Worm (Caenorhabditis elegans) whole organism, L4 larva: ENCODE data around the gene F09E10.1.

ENCODE experiments used
- F49E8.2 ChIP-seq: sonication (generic microtip); optimal IDR thresholded peaks from 2 replicates; lab custom pipeline; 2016; ENCODE audit warnings: missing compliant biosample characterization, mild to moderate bottlenecking, missing genetic modification characterization, borderline replicate concordance
- ceh-82 ChIP-seq: sonication (generic microtip); optimal IDR thresholded peaks from 2 replicates; lab custom pipeline; 2017; ENCODE audit warnings: missing biosample characterization, missing genetic modification characterization
- fos-1 ChIP-seq: fragments of 150-350 bp; optimal IDR thresholded peaks from 2 replicates; lab custom pipeline; 2014; ENCODE audit warnings: missing biosample characterization, missing genetic modification characterization
- lin-13 ChIP-seq: fragments of 150-350 bp; optimal IDR thresholded peaks from 2 replicates; lab custom pipeline; 2014; ENCODE audit warnings: missing biosample characterization, missing genetic modification reagents, missing genetic modification characterization
- madf-5 ChIP-seq, 2 experiments: fragments of 200-800 bp; sonication (Bioruptor generic); IDR thresholded peaks; 2 replicates each; pipeline ENCODE4 v1.3.6; 2022; ENCODE audit warnings: missing compliant biosample characterization in 2 of 2, missing genetic modification characterization in 2 of 2
- mdl-1 ChIP-seq, 2 experiments: fragments of 150-350 bp in 1 of 2; sonication (generic microtip) in 1 of 2; optimal IDR thresholded peaks; 2 replicates each; lab custom pipeline; 2014 to 2017; ENCODE audit warnings: missing biosample characterization in 2 of 2, missing genetic modification characterization in 2 of 2
- nhr-11 ChIP-seq: fragments of 150-350 bp; optimal IDR thresholded peaks from 2 replicates; lab custom pipeline; 2014; ENCODE audit warnings: missing biosample characterization, missing genetic modification characterization
- nhr-77 ChIP-seq: fragments of 150-350 bp; optimal IDR thresholded peaks from 2 replicates; lab custom pipeline; 2014; ENCODE audit warnings: missing biosample characterization, missing genetic modification characterization
- zag-1 ChIP-seq: fragments of 150-350 bp; optimal IDR thresholded peaks from 2 replicates; lab custom pipeline; 2014; ENCODE audit warnings: missing biosample characterization, missing genetic modification characterization

DNA sequence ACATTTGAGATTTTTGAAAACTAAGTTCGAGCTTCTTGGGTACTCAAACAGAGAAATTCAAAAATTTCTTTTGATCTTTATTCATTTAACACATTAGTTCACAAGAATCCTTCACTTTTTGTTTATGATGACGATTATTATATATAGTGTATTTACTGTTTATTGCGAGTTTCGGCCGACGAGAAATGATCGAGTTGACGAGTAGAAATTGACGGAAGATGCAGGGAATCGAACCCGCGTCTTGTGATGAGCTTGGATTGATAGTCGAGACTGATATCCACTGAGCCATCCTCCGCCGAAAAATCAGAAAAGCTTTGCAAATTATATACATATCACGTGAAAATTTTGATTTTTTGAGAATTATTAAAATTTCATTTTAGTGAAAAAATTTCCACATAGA, 28.8 kb upstream of the F09E10.1 start:
- no peak for TF ChIP-seq ceh-82 (tag; lab: Kevin White, UChicago)
- no peak for TF ChIP-seq nhr-11
- TF ChIP-seq mdl-1 (tag; optimal IDR thresholded peaks at IDR 0.05; lab: Kevin White, UChicago), result no peak
- no peak for TF ChIP-seq nhr-77 (tag; lab: Kevin White, UChicago)
- no peak for TF ChIP-seq fos-1 (tag; lab: Kevin White, UChicago)
- TF ChIP-seq zag-1 (tag; lab: Kevin White, UChicago), result no peak
- TF ChIP-seq F49E8.2 (tag; lab: Kevin White, UChicago), result no peak
- no peak for TF ChIP-seq lin-13 (GFP tag; lab: Kevin White, UChicago)
- no peak for TF ChIP-seq madf-5 (GFP tag; IDR thresholded peaks at IDR 0.05; lab: Robert Waterston, UW)
